Worm (Caenorhabditis elegans) whole organism, L3 larva: ENCODE measurements around the gene C56E6.2.

Experiments
- ZK546.5 ChIP-seq: sonication (generic microtip); optimal IDR thresholded peaks from 2 replicates; lab custom pipeline; 2017; ENCODE audit warnings: missing biosample characterization, missing genetic modification characterization
- aly-2 ChIP-seq: fragments of 150-350 bp; optimal IDR thresholded peaks from 2 replicates; lab custom pipeline; 2014; ENCODE audit warnings: missing biosample characterization, missing genetic modification characterization
- ama-1 ChIP-seq: fragments of 150-350 bp; optimal IDR thresholded peaks from 2 replicates; lab custom pipeline; 2018
- ceh-82 ChIP-seq: fragments of 150-350 bp; optimal IDR thresholded peaks from 2 replicates; lab custom pipeline; 2014; ENCODE audit warnings: missing biosample characterization, missing genetic modification characterization
- ceh-9 ChIP-seq: sonication (generic microtip); optimal IDR thresholded peaks from 2 replicates; lab custom pipeline; 2018; ENCODE audit warnings: missing biosample characterization, missing genetic modification characterization
- daf-12 ChIP-seq: fragments of 150-350 bp; optimal IDR thresholded peaks from 2 replicates; lab custom pipeline; 2014; ENCODE audit warnings: missing biosample characterization, missing genetic modification reagents, missing genetic modification characterization
- egl-27 ChIP-seq: sonication (generic microtip); optimal IDR thresholded peaks from 4 replicates; lab custom pipeline; 2017; ENCODE audit warnings: missing biosample characterization, missing genetic modification reagents, missing genetic modification characterization
- egl-5 ChIP-seq: fragments of 150-350 bp; optimal IDR thresholded peaks from 2 replicates; lab custom pipeline; 2017; ENCODE audit warnings: missing biosample characterization, missing genetic modification reagents, missing genetic modification characterization, inconsistent platforms
- elt-2 ChIP-seq: sonication (generic microtip); optimal IDR thresholded peaks from 2 replicates; lab custom pipeline; 2016; ENCODE audit warnings: missing genetic modification reagents, mild to moderate bottlenecking, missing genetic modification characterization, missing compliant biosample characterization
- eor-1 ChIP-seq, 2 experiments: fragments of 150-350 bp; optimal IDR thresholded peaks; 2 replicates each; lab custom pipeline; 2014 to 2018; ENCODE audit warnings: missing biosample characterization in 2 of 2, missing genetic modification characterization in 2 of 2
- fkh-10 ChIP-seq: sonication (generic microtip); optimal IDR thresholded peaks from 2 replicates; lab custom pipeline; 2017; ENCODE audit warnings: missing biosample characterization, missing genetic modification reagents, missing genetic modification characterization
- fkh-2 ChIP-seq: fragments of 150-350 bp; optimal IDR thresholded peaks from 2 replicates; lab custom pipeline; 2014; ENCODE audit warnings: missing biosample characterization, missing genetic modification reagents, missing genetic modification characterization
- jun-1 ChIP-seq: fragments of 150-350 bp; optimal IDR thresholded peaks from 2 replicates; lab custom pipeline; 2014; ENCODE audit warnings: missing biosample characterization, missing genetic modification reagents, missing genetic modification characterization
- lin-15B ChIP-seq: fragments of 150-350 bp; optimal IDR thresholded peaks from 2 replicates; lab custom pipeline; 2014; ENCODE audit warnings: missing biosample characterization, missing genetic modification characterization
- lin-39 ChIP-seq: fragments of 150-350 bp; optimal IDR thresholded peaks from 2 replicates; lab custom pipeline; 2018; ENCODE audit warnings: missing biosample characterization, missing genetic modification reagents, missing genetic modification characterization
- lsy-12 ChIP-seq: sonication (generic microtip); optimal IDR thresholded peaks from 2 replicates; lab custom pipeline; 2016; ENCODE audit warnings: mild to moderate bottlenecking, missing genetic modification characterization, missing compliant biosample characterization
- mdl-1 ChIP-seq: fragments of 150-350 bp; optimal IDR thresholded peaks from 2 replicates; lab custom pipeline; 2014; ENCODE audit warnings: missing biosample characterization, missing genetic modification characterization
- mml-1 ChIP-seq: fragments of 150-350 bp; sonication (generic microtip); optimal IDR thresholded peaks from 3 replicates; lab custom pipeline; 2014; ENCODE audit warnings: missing biosample characterization, missing genetic modification characterization
- nfya-1 ChIP-seq: sonication (generic microtip); optimal IDR thresholded peaks from 2 replicates; lab custom pipeline; 2017; ENCODE audit warnings: missing genetic modification characterization, mild to moderate bottlenecking, missing compliant biosample characterization, antibody characterized with exemption, moderate library complexity; ENCODE audit not compliant: insufficient read depth
- nhr-11 ChIP-seq: fragments of 150-350 bp; optimal IDR thresholded peaks from 2 replicates; lab custom pipeline; 2014; ENCODE audit warnings: missing biosample characterization, missing genetic modification characterization
- nhr-12 ChIP-seq: fragments of 150-350 bp; optimal IDR thresholded peaks from 2 replicates; lab custom pipeline; 2014; ENCODE audit warnings: missing biosample characterization, missing genetic modification characterization
- nhr-23 ChIP-seq: fragments of 150-350 bp; optimal IDR thresholded peaks from 2 replicates; lab custom pipeline; 2014; ENCODE audit warnings: missing biosample characterization, missing genetic modification reagents, missing genetic modification characterization
- nhr-25 ChIP-seq: sonication (generic microtip); optimal IDR thresholded peaks from 2 replicates; lab custom pipeline; 2017; ENCODE audit warnings: missing biosample characterization, missing genetic modification characterization
- nhr-28 ChIP-seq: fragments of 150-350 bp; optimal IDR thresholded peaks from 2 replicates; lab custom pipeline; 2014; ENCODE audit warnings: missing biosample characterization, missing genetic modification characterization
- nhr-43 ChIP-seq: sonication (generic microtip); optimal IDR thresholded peaks from 2 replicates; lab custom pipeline; 2016; ENCODE audit warnings: mild to moderate bottlenecking, missing genetic modification characterization, missing compliant biosample characterization; ENCODE audit not compliant: poor library complexity, severe bottlenecking
- nhr-67 ChIP-seq: fragments of 150-350 bp; optimal IDR thresholded peaks from 2 replicates; lab custom pipeline; 2014; ENCODE audit warnings: missing biosample characterization, missing genetic modification characterization
- nhr-76 ChIP-seq: fragments of 150-350 bp; sonication (generic microtip); optimal IDR thresholded peaks from 5 replicates; lab custom pipeline; 2014; ENCODE audit warnings: missing biosample characterization, missing genetic modification characterization
- pha-4 ChIP-seq: fragments of 150-350 bp; optimal IDR thresholded peaks from 2 replicates; lab custom pipeline; 2014; ENCODE audit warnings: missing biosample characterization, missing genetic modification reagents, missing genetic modification characterization
- pqm-1 ChIP-seq: fragments of 150-350 bp; optimal IDR thresholded peaks from 2 replicates; lab custom pipeline; 2017; ENCODE audit warnings: missing biosample characterization, missing genetic modification characterization, inconsistent platforms
- skn-1 ChIP-seq: fragments of 150-350 bp; optimal IDR thresholded peaks from 2 replicates; lab custom pipeline; 2014; ENCODE audit warnings: missing biosample characterization, missing genetic modification characterization
- snpc-4 ChIP-seq: fragments of 150-350 bp; optimal IDR thresholded peaks from 2 replicates; lab custom pipeline; 2014; ENCODE audit warnings: missing biosample characterization, missing genetic modification characterization
- tbx-2 ChIP-seq: sonication (generic microtip); optimal IDR thresholded peaks from 2 replicates; lab custom pipeline; 2016; ENCODE audit warnings: mild to moderate bottlenecking, missing genetic modification characterization, missing compliant biosample characterization
- unc-39 ChIP-seq: sonication (generic microtip); optimal IDR thresholded peaks from 4 replicates; lab custom pipeline; 2017; ENCODE audit warnings: missing biosample characterization, missing genetic modification characterization
- unc-62 ChIP-seq: fragments of 150-350 bp; sonication (generic microtip); optimal IDR thresholded peaks from 4 replicates; lab custom pipeline; 2014; ENCODE audit warnings: missing biosample characterization, missing genetic modification reagents, missing genetic modification characterization
- zag-1 ChIP-seq: fragments of 150-350 bp; optimal IDR thresholded peaks from 2 replicates; lab custom pipeline; 2014; ENCODE audit warnings: missing biosample characterization, missing genetic modification characterization
- ztf-4 ChIP-seq: fragments of 150-350 bp; optimal IDR thresholded peaks from 2 replicates; lab custom pipeline; 2014; ENCODE audit warnings: missing biosample characterization, missing genetic modification characterization

C56E6.2 gene

ce11 chrII:6563238-6563637 lies 38.5 kb downstream of the C56E6.2 start (continued):
- TF ChIP-seq ceh-9 (tag; lab: Kevin White, UChicago): no peak
- TF ChIP-seq fkh-2 (tag; lab: Kevin White, UChicago): no peak
- no peak for TF ChIP-seq ZK546.5 (tag; lab: Kevin White, UChicago)
- TF ChIP-seq lsy-12 (tag; lab: Kevin White, UChicago): no peak
- TF ChIP-seq pqm-1: no peak
- no peak for TF ChIP-seq daf-12
- TF ChIP-seq fkh-10 (GFP tag; lab: Kevin White, UChicago): no peak

ce11 chrII:6565077-6565476 lies 40.4 kb downstream of the C56E6.2 start, which contains the start of gene mpz-3:
mpz-3 (minus strand) TSS chrII:6565396.
- TF ChIP-seq nhr-43 (tag; lab: Kevin White, UChicago) (peak; percentile 56), snpc-4 (tag; lab: Kevin White, UChicago) (no peak), unc-39 (tag; lab: Kevin White, UChicago) (no peak), pha-4 (tag; lab: Kevin White, UChicago) (peak; percentile 56), tbx-2 (tag; lab: Kevin White, UChicago) (peak; percentile 8), lsy-12 (tag; lab: Kevin White, UChicago) (peak; percentile 42), eor-1 (tag; optimal IDR thresholded peaks at IDR 0.05; lab: Kevin White, UChicago) (no peak), elt-2 (tag; lab: Kevin White, UChicago) (peak; percentile 17), lin-39 (tag; lab: Kevin White, UChicago) (peak; percentile 73), nfya-1 (tag; lab: Kevin White, UChicago) (peak; percentile 9), ama-1 (lab: Kevin White, UChicago) (peak; percentile 23)

DNA sequence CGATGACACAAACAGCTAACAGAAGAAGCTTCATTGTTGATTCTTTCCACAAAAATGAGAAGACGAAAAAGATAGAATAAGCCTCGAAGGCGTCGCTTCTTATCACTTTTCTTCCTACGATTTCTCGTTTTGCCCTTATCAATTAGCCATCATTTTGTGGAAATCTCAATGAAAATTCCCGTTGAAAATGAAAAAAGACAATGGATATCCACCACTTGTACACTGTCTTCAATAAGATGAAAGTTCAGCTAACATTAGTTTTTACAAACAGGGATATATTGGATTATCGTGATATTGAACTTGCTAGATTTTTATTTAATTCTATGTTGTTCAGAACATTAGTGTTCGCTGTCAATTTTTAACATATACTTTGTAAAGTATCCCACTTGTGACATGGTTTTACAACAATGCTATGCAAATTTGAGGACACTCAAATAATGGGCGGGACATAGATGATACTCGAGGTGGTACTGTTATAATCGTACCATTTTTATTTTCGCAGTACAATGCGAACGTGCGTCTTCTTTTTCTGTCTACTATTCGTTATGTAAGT lies 42.0 kb downstream of the C56E6.2 start, which contains the start of the genes F18C5.5 and F18C5.9:
TSS of gene F18C5.5 (minus strand) at position 101 of the 553 bp plus-strand sequence.
TSS of gene F18C5.9 (plus strand) at position 503 of the 553 bp plus-strand sequence.
- TF ChIP-seq egl-5 (no peak), ZK546.5 (tag; lab: Kevin White, UChicago) (no peak), nhr-43 (tag; lab: Kevin White, UChicago) (no peak), zag-1 (tag; lab: Kevin White, UChicago) (no peak), nhr-76 (tag; lab: Kevin White, UChicago) (no peak), fkh-2 (tag; lab: Kevin White, UChicago) (no peak), skn-1 (tag; lab: Kevin White, UChicago) (no peak), lin-15B (tag; lab: Kevin White, UChicago) (no peak), pqm-1 (no peak), eor-1 (tag; optimal IDR thresholded peaks at IDR 0.05; lab: Kevin White, UChicago) (no peak), nhr-23 (tag; lab: Kevin White, UChicago) (no peak)

- TF ChIP-seq nhr-12 (tag; lab: Kevin White, UChicago): no peak
- no peak for TF ChIP-seq jun-1 (tag; lab: Kevin White, UChicago)
- no peak for TF ChIP-seq mdl-1 (tag; lab: Kevin White, UChicago)
- no peak for TF ChIP-seq ceh-82 (tag; lab: Kevin White, UChicago)
- TF ChIP-seq lin-15B (tag; lab: Kevin White, UChicago): no peak
- TF ChIP-seq nhr-25 (tag; lab: Kevin White, UChicago): no peak
- TF ChIP-seq ztf-4 (tag; lab: Kevin White, UChicago): no peak
- no peak for TF ChIP-seq aly-2
- TF ChIP-seq, all 47 proteins: peak for 0
These were observed 44.0 kb downstream of the C56E6.2 start, which contains the start of gene sra-27 for ce11 chrII:6568707-6569106. sra-27 (plus strand) TSS chrII:6569007.

ce11 chrII:6573677-6574076 lies 49.0 kb downstream of the C56E6.2 start, which contains the start of gene sra-28:
sra-28 (minus strand) TSS chrII:6573777.
- TF ChIP-seq zag-1 (tag; lab: Kevin White, UChicago) (no peak), nhr-25 (tag; lab: Kevin White, UChicago) (no peak), jun-1 (tag; lab: Kevin White, UChicago) (no peak), nhr-12 (tag; lab: Kevin White, UChicago) (no peak), mml-1 (no peak), egl-5 (no peak), nhr-28 (tag; lab: Kevin White, UChicago) (no peak), nhr-11 (no peak), pha-4 (tag; lab: Kevin White, UChicago) (no peak), lin-15B (tag; lab: Kevin White, UChicago) (no peak), nhr-67 (tag; lab: Kevin White, UChicago) (no peak), fkh-2 (tag; lab: Kevin White, UChicago) (no peak), nfya-1 (tag; lab: Kevin White, UChicago) (no peak), nhr-23 (tag; lab: Kevin White, UChicago) (no peak), elt-2 (tag; lab: Kevin White, UChicago) (no peak), egl-27 (tag; lab: Kevin White, UChicago) (no peak), nhr-76 (tag; lab: Kevin White, UChicago) (no peak), unc-62 (GFP tag; lab: Kevin White, UChicago) (no peak)
